Worm (Caenorhabditis elegans) whole organism, L4 larva: ENCODE data around the gene K11H12.9.

Experiments
- D1046.2 ChIP-seq: fragments of 200-800 bp; sonication (Bioruptor generic); IDR thresholded peaks from 2 replicates; pipeline ENCODE4 v1.3.6; 2022; ENCODE audit warnings: missing genetic modification characterization, missing compliant biosample characterization
- R02D3.7 ChIP-seq: fragments of 150-350 bp; sonication (generic microtip); optimal IDR thresholded peaks from 3 replicates; lab custom pipeline; 2014; ENCODE audit warnings: missing biosample characterization, missing genetic modification characterization
- Y75B8A.6 ChIP-seq: fragments of 200-800 bp; sonication (Bioruptor generic); IDR thresholded peaks from 2 replicates; pipeline ENCODE4 v1.3.6; 2022; ENCODE audit warnings: missing genetic modification reagents, missing genetic modification characterization, missing compliant biosample characterization
- aly-2 ChIP-seq: sonication (generic microtip); optimal IDR thresholded peaks from 2 replicates; lab custom pipeline; 2018; ENCODE audit warnings: missing biosample characterization, missing genetic modification characterization
- ama-1 ChIP-seq: fragments of 150-350 bp; optimal IDR thresholded peaks from 2 replicates; lab custom pipeline; 2014; ENCODE audit warnings: inconsistent platforms, mixed read lengths
- arid-1 ChIP-seq: fragments of 200-800 bp; sonication (Bioruptor generic); conservative IDR thresholded peaks from 2 replicates; pipeline ENCODE4 v1.3.6; 2022; ENCODE audit warnings: missing genetic modification reagents, missing genetic modification characterization, missing compliant biosample characterization
- ceh-44 ChIP-seq: fragments of 200-800 bp; sonication (Bioruptor generic); IDR thresholded peaks from 2 replicates; pipeline ENCODE4 v1.3.6; 2022; ENCODE audit warnings: missing genetic modification reagents, missing genetic modification characterization, missing compliant biosample characterization
- ceh-82 ChIP-seq: sonication (generic microtip); optimal IDR thresholded peaks from 2 replicates; lab custom pipeline; 2017; ENCODE audit warnings: missing biosample characterization, missing genetic modification characterization
- ces-1 ChIP-seq: fragments of 150-350 bp; sonication (generic microtip); optimal IDR thresholded peaks from 4 replicates; lab custom pipeline; 2014; ENCODE audit warnings: missing biosample characterization, missing genetic modification reagents, missing genetic modification characterization
- daf-12 ChIP-seq: fragments of 150-350 bp; optimal IDR thresholded peaks from 2 replicates; lab custom pipeline; 2014; ENCODE audit warnings: missing biosample characterization, missing genetic modification reagents, missing genetic modification characterization
- daf-16 ChIP-seq, 3 experiments: sonication (generic microtip); optimal IDR thresholded peaks; 2 replicates each; lab custom pipeline; 2016 to 2017; ENCODE audit warnings: missing genetic modification characterization in 3 of 3, missing genetic modification reagents in 3 of 3, mild to moderate bottlenecking in 2 of 3, missing compliant biosample characterization in 2 of 3, missing biosample characterization in 1 of 3, moderate library complexity in 1 of 3
- daf-19 ChIP-seq: fragments of 200-800 bp; sonication (Bioruptor generic); conservative IDR thresholded peaks from 2 replicates; pipeline ENCODE4 v1.3.6; 2022; ENCODE audit warnings: missing genetic modification characterization, missing compliant biosample characterization
- dmd-9 ChIP-seq: fragments of 200-800 bp; sonication (Bioruptor generic); IDR thresholded peaks from 2 replicates; pipeline ENCODE4 v1.3.6; 2022; ENCODE audit warnings: missing genetic modification reagents, missing genetic modification characterization, missing compliant biosample characterization
- duxl-1 ChIP-seq: sonication (generic microtip); optimal IDR thresholded peaks from 2 replicates; lab custom pipeline; 2016; ENCODE audit warnings: mild to moderate bottlenecking, missing genetic modification characterization, moderate library complexity, missing compliant biosample characterization; ENCODE audit not compliant: poor library complexity
- dve-1 ChIP-seq: sonication (generic microtip); optimal IDR thresholded peaks from 2 replicates; lab custom pipeline; 2017; ENCODE audit warnings: antibody characterized with exemption, mild to moderate bottlenecking, missing genetic modification characterization, missing compliant biosample characterization; ENCODE audit not compliant: insufficient read depth
- egl-43 ChIP-seq: fragments of 200-800 bp; sonication (Bioruptor generic); IDR thresholded peaks from 2 replicates; pipeline ENCODE4 v1.3.6; 2022; ENCODE audit warnings: missing genetic modification reagents, missing genetic modification characterization, missing compliant biosample characterization
- gei-8 ChIP-seq: fragments of 200-800 bp; sonication (Bioruptor generic); optimal IDR thresholded peaks from 2 replicates; lab custom pipeline; 2018; ENCODE audit warnings: mild to moderate bottlenecking, missing genetic modification characterization, missing compliant biosample characterization
- hmg-1.1 ChIP-seq: fragments of 200-800 bp; sonication (Bioruptor generic); IDR thresholded peaks from 2 replicates; pipeline ENCODE4 v1.3.6; 2022; ENCODE audit warnings: missing genetic modification reagents, missing genetic modification characterization, missing compliant biosample characterization
- lin-38 ChIP-seq: fragments of 200-800 bp; sonication (Bioruptor generic); IDR thresholded peaks from 2 replicates; pipeline ENCODE4 v1.3.6; 2022; ENCODE audit warnings: missing genetic modification reagents, missing genetic modification characterization, missing compliant biosample characterization
- lir-3 ChIP-seq: sonication (generic microtip); optimal IDR thresholded peaks from 2 replicates; lab custom pipeline; 2016; ENCODE audit warnings: mild to moderate bottlenecking, missing genetic modification characterization, missing compliant biosample characterization
- lsy-2 ChIP-seq, 2 experiments: fragments of 150-350 bp in 1 of 2; sonication (generic microtip) in 1 of 2; optimal IDR thresholded peaks; 2 replicates each; lab custom pipeline; 2014 to 2017; ENCODE audit warnings: missing biosample characterization in 2 of 2, missing genetic modification characterization in 2 of 2
- mdt-29 ChIP-seq: fragments of 200-800 bp; sonication (Bioruptor generic); IDR thresholded peaks from 2 replicates; pipeline ENCODE4 v1.3.6; 2022; ENCODE audit warnings: missing genetic modification reagents, missing genetic modification characterization, missing compliant biosample characterization
- mes-2 ChIP-seq: sonication (generic microtip); optimal IDR thresholded peaks from 2 replicates; lab custom pipeline; 2016; ENCODE audit warnings: missing genotype, mild to moderate bottlenecking, missing genetic modification characterization, missing compliant biosample characterization; ENCODE audit not compliant: poor library complexity, severe bottlenecking
- mxl-2 ChIP-seq: fragments of 200-800 bp; sonication (Bioruptor generic); conservative IDR thresholded peaks from 2 replicates; pipeline ENCODE4 v1.3.6; 2022; ENCODE audit warnings: missing genetic modification reagents, missing genetic modification characterization, missing compliant biosample characterization
- mxl-3 ChIP-seq: fragments of 200-800 bp; sonication (Bioruptor generic); optimal IDR thresholded peaks from 2 replicates; lab custom pipeline; 2018; ENCODE audit warnings: mild to moderate bottlenecking, missing genetic modification characterization, missing compliant biosample characterization
- nhr-102 ChIP-seq: sonication (generic microtip); optimal IDR thresholded peaks from 2 replicates; lab custom pipeline; 2016; ENCODE audit warnings: mild to moderate bottlenecking, missing genetic modification characterization, moderate library complexity, missing compliant biosample characterization
- nhr-111 ChIP-seq: fragments of 200-800 bp; sonication (Bioruptor generic); optimal IDR thresholded peaks from 2 replicates; lab custom pipeline; 2018; ENCODE audit warnings: mild to moderate bottlenecking, missing genetic modification characterization, missing compliant biosample characterization
- nhr-25 ChIP-seq: sonication (generic microtip); optimal IDR thresholded peaks from 2 replicates; lab custom pipeline; 2017; ENCODE audit warnings: missing genetic modification characterization, mild to moderate bottlenecking, missing compliant biosample characterization, antibody characterized with exemption, moderate library complexity, borderline replicate concordance; ENCODE audit not compliant: insufficient read depth
- nhr-28 ChIP-seq: fragments of 150-350 bp; optimal IDR thresholded peaks from 2 replicates; lab custom pipeline; 2014; ENCODE audit warnings: missing biosample characterization, missing genetic modification characterization
- nhr-48 ChIP-seq: sonication (generic microtip); optimal IDR thresholded peaks from 2 replicates; lab custom pipeline; 2016; ENCODE audit warnings: mild to moderate bottlenecking, missing genetic modification characterization, missing compliant biosample characterization
- nhr-76 ChIP-seq: fragments of 150-350 bp; optimal IDR thresholded peaks from 2 replicates; lab custom pipeline; 2014; ENCODE audit warnings: missing biosample characterization, missing genetic modification characterization
- nhr-77 ChIP-seq: fragments of 150-350 bp; optimal IDR thresholded peaks from 2 replicates; lab custom pipeline; 2014; ENCODE audit warnings: missing biosample characterization, missing genetic modification characterization
- php-3 ChIP-seq: fragments of 200-800 bp; sonication (Bioruptor generic); IDR thresholded peaks from 2 replicates; pipeline ENCODE4 v1.3.6; 2022; ENCODE audit warnings: missing genetic modification reagents, missing genetic modification characterization, missing compliant biosample characterization
- pqm-1 ChIP-seq: sonication (generic microtip); optimal IDR thresholded peaks from 2 replicates; lab custom pipeline; 2017; ENCODE audit warnings: missing biosample characterization, missing genetic modification characterization
- sdz-12 ChIP-seq: fragments of 200-800 bp; sonication (Bioruptor generic); optimal IDR thresholded peaks from 2 replicates; lab custom pipeline; 2018; ENCODE audit warnings: mild to moderate bottlenecking, missing genetic modification characterization, missing compliant biosample characterization
- set-16 ChIP-seq: fragments of 200-800 bp; sonication (Bioruptor generic); IDR thresholded peaks from 2 replicates; pipeline ENCODE4 v1.3.6; 2022; ENCODE audit warnings: missing genetic modification reagents, missing genetic modification characterization, missing compliant biosample characterization
- snpc-4 ChIP-seq: fragments of 150-350 bp; optimal IDR thresholded peaks from 2 replicates; lab custom pipeline; 2014; ENCODE audit warnings: missing biosample characterization, missing genetic modification characterization
- tra-1 ChIP-seq: fragments of 200-800 bp; sonication (Bioruptor generic); IDR thresholded peaks from 2 replicates; pipeline ENCODE4 v1.3.6; 2022; ENCODE audit warnings: missing genetic modification reagents, missing genetic modification characterization, missing compliant biosample characterization
- unc-130 ChIP-seq: sonication (generic microtip); optimal IDR thresholded peaks from 2 replicates; lab custom pipeline; 2016; ENCODE audit warnings: missing genetic modification reagents, missing genetic modification characterization, missing compliant biosample characterization
- unc-39 ChIP-seq: sonication (generic microtip); optimal IDR thresholded peaks from 2 replicates; lab custom pipeline; 2017; ENCODE audit warnings: missing biosample characterization, missing genetic modification characterization
- vab-7 ChIP-seq: fragments of 200-800 bp; sonication (Bioruptor generic); IDR thresholded peaks from 2 replicates; pipeline ENCODE4 v1.3.6; 2022; ENCODE audit warnings: missing genetic modification reagents, missing genetic modification characterization, missing compliant biosample characterization
- zag-1 ChIP-seq: fragments of 150-350 bp; optimal IDR thresholded peaks from 2 replicates; lab custom pipeline; 2014; ENCODE audit warnings: missing biosample characterization, missing genetic modification characterization
- zfp-3 ChIP-seq: fragments of 200-800 bp; sonication (Bioruptor generic); conservative IDR thresholded peaks from 2 replicates; pipeline ENCODE4 v1.3.6; 2022; ENCODE audit warnings: missing genetic modification reagents, missing genetic modification characterization, missing compliant biosample characterization

The K11H12.9 gene

ce11 chrIV:654526-655440 is 5.3 kb downstream of the K11H12.9 start, which contains the start of the genes rpl-15 and K11H12.8 (continued):
- peak; percentile 99 for TF ChIP-seq vab-7 (GFP tag; lab: Robert Waterston, UW)
- TF ChIP-seq daf-16 (GFP tag; optimal IDR thresholded peaks at IDR 0.05; lab: Kevin White, UChicago): peak; percentile 97 to 98
- peak; percentile 93 for TF ChIP-seq daf-16 (tag; optimal IDR thresholded peaks at IDR 0.05; lab: Kevin White, UChicago)
- TF ChIP-seq set-16 (GFP tag; lab: Robert Waterston, UW): peak; percentile 71
- peak; percentile 100 for TF ChIP-seq lsy-2 (tag; optimal IDR thresholded peaks at IDR 0.05; lab: Kevin White, UChicago)
- peak; percentile 21 for TF ChIP-seq unc-39
- peak; percentile 100 for TF ChIP-seq mes-2 (tag; lab: Kevin White, UChicago)
- peak; percentile 97 for TF ChIP-seq mdt-29 (GFP tag; lab: Robert Waterston, UW)
- peak; percentile 99 for TF ChIP-seq daf-19 (GFP tag; lab: Robert Waterston, UW)
- peak; percentile 98 for TF ChIP-seq php-3
- peak; percentile 100 for TF ChIP-seq dve-1
- peak; percentile 98 for TF ChIP-seq ceh-44 (GFP tag; lab: Robert Waterston, UW)
- peak; percentile 100 for TF ChIP-seq zfp-3 (GFP tag; lab: Robert Waterston, UW)
- peak; percentile 84 for TF ChIP-seq lir-3 (tag; lab: Kevin White, UChicago)
- peak; percentile 99 for TF ChIP-seq nhr-28 (tag; lab: Kevin White, UChicago)
- TF ChIP-seq, all 104 proteins: peak for 101

ce11 chrIV:657046-657445 is 7.6 kb downstream of the K11H12.9 start:
- TF ChIP-seq R02D3.7: no peak
- TF ChIP-seq set-16 (GFP tag; lab: Robert Waterston, UW): peak; percentile 69
- TF ChIP-seq pqm-1 (tag; lab: Kevin White, UChicago): no peak
- 0 out of 2 replicates have a peak, but pooled peaks have one; percentile 6 for TF ChIP-seq egl-43 (GFP tag; lab: Robert Waterston, UW)

ce11 chrIV:657932-658331 is 8.5 kb downstream of the K11H12.9 start:
- TF ChIP-seq unc-130 (GFP tag; lab: Kevin White, UChicago) (no peak), ama-1 (no peak), zfp-3 (GFP tag; lab: Robert Waterston, UW) (no peak), ceh-82 (tag; lab: Kevin White, UChicago) (no peak), nhr-102 (tag; lab: Kevin White, UChicago) (peak; percentile 34), nhr-77 (tag; lab: Kevin White, UChicago) (no peak), duxl-1 (tag; lab: Kevin White, UChicago) (peak; percentile 70), nhr-111 (GFP tag; lab: Kevin White, UChicago) (no peak), unc-39 (no peak), dve-1 (peak; percentile 39), arid-1 (peak; percentile 63; the same call in 1 of the 2 replicates), daf-12 (tag; lab: Kevin White, UChicago) (no peak), gei-8 (no peak), aly-2 (tag; lab: Kevin White, UChicago) (no peak), D1046.2 (GFP tag; lab: Robert Waterston, UW) (no peak), Y75B8A.6 (no peak), sdz-12 (no peak), lin-38 (GFP tag; lab: Robert Waterston, UW) (peak; percentile 69), zag-1 (tag; lab: Kevin White, UChicago) (no peak), mxl-3 (GFP tag; lab: Kevin White, UChicago) (peak; percentile 2), hmg-1.1 (peak; percentile 61; the same call in 1 of the 2 replicates), nhr-25 (tag; lab: Kevin White, UChicago) (no peak), tra-1 (GFP tag; lab: Robert Waterston, UW) (no peak), nhr-76 (tag; lab: Kevin White, UChicago) (no peak), ces-1 (GFP tag; lab: Kevin White, UChicago) (no peak), mxl-2 (no peak), nhr-48 (no peak), snpc-4 (tag; lab: Kevin White, UChicago) (peak; percentile 92), egl-43 (GFP tag; lab: Robert Waterston, UW) (peak; percentile 66; the same call in 1 of the 2 replicates), dmd-9 (GFP tag; lab: Robert Waterston, UW) (no peak), pqm-1 (tag; lab: Kevin White, UChicago) (no peak)
